Worm (Caenorhabditis elegans) whole organism, young adult: ENCODE measurements around the gene lnp-1.

ENCODE experiments used
- D2030.7 ChIP-seq: fragments of 200-800 bp; sonication (Bioruptor generic); IDR thresholded peaks from 2 replicates; pipeline ENCODE4 v1.3.6; 2022; ENCODE audit warnings: missing genetic modification reagents, missing genetic modification characterization, missing compliant biosample characterization
- F23B12.7 ChIP-seq: sonication (generic microtip); optimal IDR thresholded peaks from 2 replicates; lab custom pipeline; 2017; ENCODE audit warnings: missing genetic modification characterization, mild to moderate bottlenecking, missing compliant biosample characterization, antibody characterized with exemption, moderate library complexity; ENCODE audit not compliant: insufficient read depth
- F33H1.4 ChIP-seq: fragments of 200-800 bp; sonication (Bioruptor generic); IDR thresholded peaks from 2 replicates; pipeline ENCODE4 v1.3.6; 2022; ENCODE audit warnings: missing genetic modification reagents, missing genetic modification characterization, missing compliant biosample characterization
- K11D2.4 ChIP-seq: fragments of 200-800 bp; sonication (Bioruptor generic); IDR thresholded peaks from 2 replicates; pipeline ENCODE4 v1.3.6; 2022; ENCODE audit warnings: missing genetic modification reagents, missing genetic modification characterization, missing compliant biosample characterization
- Y95B8A.8 ChIP-seq: fragments of 200-800 bp; sonication (Bioruptor generic); IDR thresholded peaks from 2 replicates; pipeline ENCODE4 v1.3.6; 2022; ENCODE audit warnings: missing genetic modification reagents, missing genetic modification characterization, missing compliant biosample characterization
- ZK185.1 ChIP-seq: sonication (generic microtip); optimal IDR thresholded peaks from 2 replicates; lab custom pipeline; 2016; ENCODE audit warnings: mild to moderate bottlenecking, missing genetic modification characterization, missing compliant biosample characterization; ENCODE audit not compliant: poor library complexity, severe bottlenecking
- aptf-2 ChIP-seq: fragments of 200-800 bp; sonication (Bioruptor generic); conservative IDR thresholded peaks from 2 replicates; pipeline ENCODE4 v1.3.6; 2022; ENCODE audit warnings: missing genetic modification reagents, missing genetic modification characterization, missing compliant biosample characterization
- atf-7 ChIP-seq: sonication (generic microtip); optimal IDR thresholded peaks from 2 replicates; lab custom pipeline; 2017; ENCODE audit warnings: mild to moderate bottlenecking, missing genetic modification characterization, missing compliant biosample characterization
- bed-1 ChIP-seq: fragments of 200-800 bp; sonication (Bioruptor generic); IDR thresholded peaks from 2 replicates; pipeline ENCODE4 v1.3.6; 2022; ENCODE audit warnings: missing genetic modification reagents, missing genetic modification characterization, missing compliant biosample characterization
- bed-2 ChIP-seq: fragments of 200-800 bp; sonication (Bioruptor generic); IDR thresholded peaks from 2 replicates; pipeline ENCODE4 v1.3.6; 2022; ENCODE audit warnings: missing genetic modification reagents, missing genetic modification characterization, missing compliant biosample characterization
- cebp-1 ChIP-seq, 2 experiments: fragments of 200-800 bp in 1 of 2; sonication (Bioruptor generic) in 1 of 2; sonication (generic microtip) in 1 of 2; IDR thresholded peaks in 1 of 2; optimal IDR thresholded peaks in 1 of 2; 2 replicates each; pipeline versions ENCODE4 v1.3.6 to Lab custom; 2017 to 2022; ENCODE audit warnings: missing compliant biosample characterization in 2 of 2, missing genetic modification characterization in 2 of 2, mild to moderate bottlenecking in 1 of 2, missing genetic modification reagents in 1 of 2, moderate library complexity in 1 of 2
- ceh-100 ChIP-seq: fragments of 200-800 bp; sonication (Bioruptor generic); IDR thresholded peaks from 2 replicates; pipeline ENCODE4 v1.3.6; 2022; ENCODE audit warnings: missing genetic modification reagents, missing genetic modification characterization, missing compliant biosample characterization
- ceh-58 ChIP-seq: fragments of 200-800 bp; sonication (Bioruptor generic); IDR thresholded peaks from 2 replicates; pipeline ENCODE4 v1.3.6; 2022; ENCODE audit warnings: missing genetic modification characterization, missing compliant biosample characterization
- dox-1 ChIP-seq: fragments of 200-800 bp; sonication (Bioruptor generic); IDR thresholded peaks from 2 replicates; pipeline ENCODE4 v1.3.6; 2022; ENCODE audit warnings: missing genetic modification reagents, missing genetic modification characterization, missing compliant biosample characterization
- egrh-3 ChIP-seq: fragments of 200-800 bp; sonication (Bioruptor generic); IDR thresholded peaks from 2 replicates; pipeline ENCODE4 v1.3.6; 2022; ENCODE audit warnings: missing genetic modification reagents, missing genetic modification characterization, missing compliant biosample characterization
- ets-4 ChIP-seq: fragments of 200-800 bp; sonication (Bioruptor generic); optimal IDR thresholded peaks from 2 replicates; lab custom pipeline; 2018; ENCODE audit warnings: mild to moderate bottlenecking, missing genetic modification characterization, missing compliant biosample characterization
- hmg-20 ChIP-seq: fragments of 200-800 bp; sonication (Bioruptor generic); IDR thresholded peaks from 2 replicates; pipeline ENCODE4 v1.3.6; 2022; ENCODE audit warnings: missing genetic modification reagents, missing genetic modification characterization, missing compliant biosample characterization
- let-526 ChIP-seq: fragments of 200-800 bp; sonication (Bioruptor generic); IDR thresholded peaks from 2 replicates; pipeline ENCODE4 v1.3.6; 2022; ENCODE audit warnings: missing genetic modification reagents, missing genetic modification characterization, missing compliant biosample characterization
- lin-54 ChIP-seq: fragments of 200-800 bp; sonication (Bioruptor generic); optimal IDR thresholded peaks from 2 replicates; lab custom pipeline; 2018; ENCODE audit warnings: mild to moderate bottlenecking, missing genetic modification characterization, missing compliant biosample characterization
- lir-1 ChIP-seq: fragments of 200-800 bp; sonication (Bioruptor generic); conservative IDR thresholded peaks from 2 replicates; pipeline ENCODE4 v1.3.6; 2022; ENCODE audit warnings: missing genetic modification reagents, missing genetic modification characterization, missing compliant biosample characterization
- madf-3 ChIP-seq: fragments of 200-800 bp; sonication (Bioruptor generic); IDR thresholded peaks from 2 replicates; pipeline ENCODE4 v1.3.6; 2022; ENCODE audit warnings: missing genetic modification reagents, missing genetic modification characterization, missing compliant biosample characterization
- mes-4 ChIP-seq: sonication (generic microtip); optimal IDR thresholded peaks from 2 replicates; lab custom pipeline; 2016; ENCODE audit warnings: missing genotype, missing genetic modification characterization, missing compliant biosample characterization
- mxl-1 ChIP-seq: sonication (generic microtip); optimal IDR thresholded peaks from 2 replicates; lab custom pipeline; 2016; ENCODE audit warnings: missing genetic modification characterization, missing compliant biosample characterization
- nfyb-1 ChIP-seq: fragments of 200-800 bp; sonication (Bioruptor generic); IDR thresholded peaks from 2 replicates; pipeline ENCODE4 v1.3.6; 2022; ENCODE audit warnings: missing genetic modification reagents, missing genetic modification characterization, missing compliant biosample characterization
- nhr-80 ChIP-seq: sonication (generic microtip); optimal IDR thresholded peaks from 2 replicates; lab custom pipeline; 2016; ENCODE audit warnings: missing genetic modification characterization, missing compliant biosample characterization
- nhr-90 ChIP-seq: sonication (generic microtip); optimal IDR thresholded peaks from 2 replicates; lab custom pipeline; 2016; ENCODE audit warnings: missing genotype, mild to moderate bottlenecking, missing genetic modification characterization, missing compliant biosample characterization
- pha-4 ChIP-seq: fragments of 150-350 bp; sonication (generic microtip); optimal IDR thresholded peaks from 2 replicates; lab custom pipeline; 2014; ENCODE audit warnings: missing biosample characterization, missing genetic modification reagents, missing genetic modification characterization
- rpc-1 ChIP-seq, 2 experiments: fragments of 150-350 bp in 1 of 2; sonication (generic microtip) in 1 of 2; optimal IDR thresholded peaks; 2 replicates each; lab custom pipeline; 2014 to 2018; ENCODE audit warnings: missing biosample characterization in 1 of 2, missing genetic modification characterization in 1 of 2, missing genetic modification reagents in 1 of 2, missing genotype in 1 of 2
- sdz-38 ChIP-seq: sonication (generic microtip); optimal IDR thresholded peaks from 2 replicates; lab custom pipeline; 2016; ENCODE audit warnings: missing genotype, missing genetic modification characterization, missing compliant biosample characterization
- sea-2 ChIP-seq: fragments of 200-800 bp; sonication (Bioruptor generic); IDR thresholded peaks from 2 replicates; pipeline ENCODE4 v1.3.6; 2022; ENCODE audit warnings: missing genetic modification characterization, missing compliant biosample characterization
- snpc-1.3 ChIP-seq: sonication (generic microtip); optimal IDR thresholded peaks from 2 replicates; lab custom pipeline; 2017; ENCODE audit warnings: missing genetic modification characterization, mild to moderate bottlenecking, missing compliant biosample characterization, antibody characterized with exemption, moderate library complexity, missing genotype, missing genetic modification reagents; ENCODE audit not compliant: insufficient read depth
- snpc-3.4 ChIP-seq: sonication (generic microtip); optimal IDR thresholded peaks from 2 replicates; lab custom pipeline; 2017; ENCODE audit warnings: missing genetic modification characterization, mild to moderate bottlenecking, missing compliant biosample characterization, antibody characterized with exemption, moderate library complexity, missing genotype, missing genetic modification reagents
- unc-62 ChIP-seq: fragments of 150-350 bp; optimal IDR thresholded peaks from 2 replicates; lab custom pipeline; 2014; ENCODE audit warnings: missing biosample characterization, missing genetic modification reagents, missing genetic modification characterization
- zfh-2 ChIP-seq: fragments of 200-800 bp; sonication (Bioruptor generic); conservative IDR thresholded peaks from 2 replicates; pipeline ENCODE4 v1.3.6; 2022; ENCODE audit warnings: missing genetic modification reagents, missing genetic modification characterization, missing compliant biosample characterization
- ztf-18 ChIP-seq: sonication (generic microtip); optimal IDR thresholded peaks from 2 replicates; lab custom pipeline; 2016; ENCODE audit warnings: missing genotype, mild to moderate bottlenecking, missing genetic modification characterization, missing compliant biosample characterization

The lnp-1 gene

DNA sequence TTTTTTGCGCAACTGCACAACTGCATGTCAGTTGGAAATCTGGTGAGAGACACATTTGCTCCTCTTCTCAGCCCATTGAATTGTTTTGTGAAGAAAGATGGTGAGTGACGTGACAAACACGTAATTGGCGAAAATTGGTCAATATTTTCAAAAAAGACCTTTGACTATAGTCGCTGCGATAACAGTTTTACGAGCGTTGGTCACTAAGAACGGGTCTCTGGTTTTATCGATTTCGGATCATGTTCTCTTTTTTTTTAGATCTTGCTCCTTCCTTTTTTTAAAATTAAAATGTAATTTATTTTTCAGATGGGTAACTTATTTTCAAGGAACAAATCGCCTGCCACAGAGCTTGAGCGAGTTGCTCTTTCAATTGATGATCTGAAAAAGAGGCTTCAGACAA, at the start of gene lnp-1:
Gene lnp-1, plus strand, starts transcription at position 301 of the 400 bp plus-strand sequence.
- no peak for TF ChIP-seq ztf-18
- no peak for TF ChIP-seq hmg-20 (GFP tag; lab: Robert Waterston, UW)
- TF ChIP-seq, all 124 proteins: peak for 0

DNA sequence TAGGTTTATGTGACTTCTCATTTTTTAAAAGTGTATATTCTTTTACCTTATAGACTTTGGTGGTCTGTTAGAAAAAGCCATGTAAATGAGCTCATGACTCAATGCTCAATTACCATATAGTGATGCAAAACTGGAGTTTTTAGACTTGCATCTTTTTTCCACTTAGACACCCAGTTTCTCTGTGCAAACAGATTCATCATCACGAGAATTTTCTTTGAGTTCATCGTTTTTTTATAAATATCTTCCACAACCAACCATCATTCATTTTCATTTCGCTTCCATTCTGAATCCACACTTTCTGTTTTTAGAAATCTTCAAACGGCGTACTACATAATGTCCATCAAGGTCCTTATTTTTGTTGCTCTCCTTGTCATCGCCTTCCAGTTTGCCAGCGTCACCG, 44.0 kb upstream of the lnp-1 start, which contains the start of gene C07A12.2:
Gene C07A12.2, plus strand, starts transcription at position 301 of the 400 bp plus-strand sequence.
- TF ChIP-seq D2030.7 (GFP tag; lab: Robert Waterston, UW) (no peak), let-526 (GFP tag; lab: Robert Waterston, UW) (no peak), sdz-38 (tag; lab: Kevin White, UChicago) (no peak)

DNA sequence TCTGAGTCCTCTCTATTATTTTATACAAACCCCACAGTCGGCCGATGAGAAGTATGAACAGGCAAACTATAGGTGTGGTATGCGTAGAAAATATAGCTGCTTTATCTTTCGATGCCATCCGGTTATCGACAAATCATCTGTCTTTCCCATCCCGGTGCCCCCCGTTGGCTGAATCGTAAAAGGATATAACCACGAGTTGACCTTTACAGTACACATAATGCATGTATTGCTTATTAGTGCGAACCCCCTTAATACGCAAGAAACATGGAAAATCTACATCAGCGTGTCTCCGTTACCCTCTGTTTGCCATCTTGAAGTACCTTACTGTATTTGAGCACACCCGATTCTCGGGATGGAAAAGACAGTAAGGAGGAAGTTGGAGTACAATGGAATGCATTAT, 39.6 kb upstream of the lnp-1 start:
- no peak for TF ChIP-seq aptf-2 (GFP tag; lab: Robert Waterston, UW)
- TF ChIP-seq rpc-1 (optimal IDR thresholded peaks at IDR 0.05; lab: Kevin White, UChicago), result no peak
- no peak for TF ChIP-seq rpc-1 (tag; optimal IDR thresholded peaks at IDR 0.05; lab: Kevin White, UChicago)
- no peak for TF ChIP-seq nfyb-1
- TF ChIP-seq ZK185.1 (tag; lab: Kevin White, UChicago), result no peak
- TF ChIP-seq madf-3 (GFP tag; lab: Robert Waterston, UW), result no peak
- no peak for TF ChIP-seq lir-1
- TF ChIP-seq, all 124 proteins: peak for 0

DNA sequence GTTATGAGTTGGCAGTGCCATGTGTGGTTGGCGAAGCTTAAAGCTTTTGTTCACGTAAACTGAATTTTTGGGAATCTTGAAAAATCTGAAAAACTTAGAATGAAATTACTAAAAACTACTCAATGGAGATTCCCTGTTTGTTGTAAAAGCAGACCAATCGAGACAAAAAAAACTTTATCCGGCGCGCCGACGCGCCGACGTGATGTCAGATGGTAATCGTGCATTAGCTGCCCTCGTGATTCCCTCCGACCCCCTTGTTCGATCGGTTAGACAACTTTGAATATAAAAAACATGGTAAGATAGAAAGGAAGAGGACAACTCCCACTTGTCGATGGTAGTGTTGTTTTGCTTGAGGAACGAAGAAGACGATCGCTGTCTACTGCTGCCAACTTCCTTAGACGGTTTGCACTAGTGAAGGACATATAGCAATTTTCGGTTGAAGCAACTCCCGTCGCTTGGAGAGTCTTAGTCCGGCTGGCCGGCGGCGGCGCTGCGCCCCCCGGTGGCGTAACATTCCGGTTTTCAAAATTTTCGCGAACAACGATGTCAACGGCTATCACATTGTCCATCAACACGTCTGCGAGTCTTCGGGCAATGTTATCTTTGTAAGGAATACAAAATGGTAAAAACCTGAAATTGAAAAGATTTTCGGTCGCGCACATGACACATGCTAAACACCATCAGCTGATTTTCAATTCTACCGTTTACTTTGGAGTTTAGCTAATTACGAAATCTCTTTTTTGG, 38.5 kb upstream of the lnp-1 start, which contains the start of gene C07A12.18:
Gene C07A12.18, minus strand, starts transcription at position 51 of the 744 bp plus-strand sequence.
- TF ChIP-seq nfyb-1, result no peak
- TF ChIP-seq ets-4 (GFP tag; lab: Kevin White, UChicago), result no peak
- TF ChIP-seq atf-7 (tag; lab: Kevin White, UChicago), result no peak
- TF ChIP-seq snpc-3.4 (tag; lab: Kevin White, UChicago), result no peak
- no peak for TF ChIP-seq sea-2 (GFP tag; lab: Robert Waterston, UW)
- peak; percentile 57; the same call in 1 of the 2 replicates for TF ChIP-seq cebp-1 (GFP tag; IDR thresholded peaks at IDR 0.05; lab: Robert Waterston, UW)
- TF ChIP-seq cebp-1 (tag; optimal IDR thresholded peaks at IDR 0.05; lab: Kevin White, UChicago), result no peak
- no peak for TF ChIP-seq pha-4 (tag; lab: Kevin White, UChicago)

DNA sequence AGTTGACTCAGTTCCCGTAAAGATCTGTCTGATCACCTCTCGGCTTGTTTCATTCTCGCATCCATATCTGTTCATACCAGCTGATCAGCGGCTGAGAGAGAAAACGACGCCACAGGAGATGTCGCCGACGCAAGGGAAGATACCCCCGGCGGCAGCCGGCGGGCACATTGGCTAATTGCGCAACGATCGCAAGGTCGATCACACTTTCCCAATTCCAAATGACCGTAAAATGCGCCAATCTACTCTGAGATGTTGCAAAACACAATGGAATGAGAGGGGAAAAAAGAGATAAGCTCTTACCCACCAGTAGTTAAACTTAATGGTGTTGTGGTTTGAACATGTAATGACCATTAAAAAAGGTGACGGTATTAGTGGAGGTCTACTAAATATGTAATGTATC, 37.6 kb upstream of the lnp-1 start:
- TF ChIP-seq cebp-1 (GFP tag; IDR thresholded peaks at IDR 0.05; lab: Robert Waterston, UW) (no peak), cebp-1 (tag; optimal IDR thresholded peaks at IDR 0.05; lab: Kevin White, UChicago) (peak; percentile 13), madf-3 (GFP tag; lab: Robert Waterston, UW) (0 out of 2 replicates have a peak, but pooled peaks have one; percentile 53), zfh-2 (peak; percentile 46), dox-1 (GFP tag; lab: Robert Waterston, UW) (0 out of 2 replicates have a peak, but pooled peaks have one; percentile 19), snpc-1.3 (no peak)
- TF ChIP-seq, all 124 proteins: peak for 4

DNA sequence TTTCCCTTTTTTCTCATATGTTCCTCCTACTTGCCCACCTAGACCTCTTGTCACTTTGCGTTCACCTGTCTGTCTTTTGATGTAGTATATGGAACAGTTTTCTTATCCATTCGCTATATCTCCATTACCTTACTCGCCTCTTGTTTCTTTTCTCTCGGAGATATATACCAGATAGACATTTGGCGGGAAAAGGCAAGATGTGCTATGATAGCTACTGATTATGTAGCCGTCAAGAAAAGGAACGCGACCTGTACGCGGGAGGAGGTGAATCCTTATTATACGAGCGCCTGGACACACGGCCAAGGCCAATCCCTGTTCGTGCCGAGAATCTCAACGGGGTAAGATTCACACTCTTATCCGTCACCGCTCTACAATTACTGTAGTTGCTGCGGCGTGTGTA, 35.5 kb upstream of the lnp-1 start:
- TF ChIP-seq hmg-20 (GFP tag; lab: Robert Waterston, UW) (no peak), unc-62 (GFP tag; lab: Kevin White, UChicago) (no peak), bed-2 (GFP tag; lab: Robert Waterston, UW) (no peak), sdz-38 (tag; lab: Kevin White, UChicago) (no peak), mes-4 (tag; lab: Kevin White, UChicago) (no peak), ceh-58 (GFP tag; lab: Robert Waterston, UW) (no peak), F33H1.4 (GFP tag; lab: Robert Waterston, UW) (no peak), lin-54 (no peak), Y95B8A.8 (GFP tag; lab: Robert Waterston, UW) (no peak), nhr-80 (no peak), K11D2.4 (no peak), mxl-1 (tag; lab: Kevin White, UChicago) (no peak), ceh-100 (GFP tag; lab: Robert Waterston, UW) (no peak), nhr-90 (no peak), bed-1 (GFP tag; lab: Robert Waterston, UW) (no peak), F23B12.7 (tag; lab: Kevin White, UChicago) (no peak), dox-1 (GFP tag; lab: Robert Waterston, UW) (no peak), egrh-3 (GFP tag; lab: Robert Waterston, UW) (no peak)
- TF ChIP-seq, all 124 proteins: peak for 0
